Worm (Caenorhabditis elegans): ENCODE measurements around the gene Y73C8C.8.

Y73C8C.8 gene

ce11 chrV:3113751-3114150 lies at the start of gene Y73C8C.8:
Gene Y73C8C.8 (minus strand): TSS chrV:3113851.
- no peak for TF ChIP-seq nhr-12 (tag; optimal IDR thresholded peaks at IDR 0.05)
- no peak for TF ChIP-seq snpc-4 (tag; optimal IDR thresholded peaks at IDR 0.05)
- no peak for TF ChIP-seq ceh-9 (tag; optimal IDR thresholded peaks at IDR 0.05)
- TF ChIP-seq aly-2 (tag; optimal IDR thresholded peaks at IDR 0.05), result no peak
- no peak for TF ChIP-seq zag-1 (tag; optimal IDR thresholded peaks at IDR 0.05)
- TF ChIP-seq daf-12 (tag; optimal IDR thresholded peaks at IDR 0.05), result no peak

ce11 chrV:3163143-3163542 lies 49.5 kb upstream of the Y73C8C.8 start:
- TF ChIP-seq mdl-1 (tag; optimal IDR thresholded peaks at IDR 0.05) (no peak), nhr-23 (tag; optimal IDR thresholded peaks at IDR 0.05) (no peak), elt-3 (tag; optimal IDR thresholded peaks at IDR 0.05) (no peak), hmg-11 (tag; optimal IDR thresholded peaks at IDR 0.05) (no peak), ztf-11 (tag; optimal IDR thresholded peaks at IDR 0.05) (no peak), tbx-2 (tag; optimal IDR thresholded peaks at IDR 0.05) (no peak), fkh-2 (tag; optimal IDR thresholded peaks at IDR 0.05) (no peak)

- TF ChIP-seq nhr-43 (tag; optimal IDR thresholded peaks at IDR 0.05; ENCODE audit: poor library complexity, severe bottlenecking) (no peak), pha-4 (tag; optimal IDR thresholded peaks at IDR 0.05) (no peak), fkh-10 (GFP tag; optimal IDR thresholded peaks at IDR 0.05) (no peak), lsy-12 (tag; optimal IDR thresholded peaks at IDR 0.05) (no peak), nhr-25 (tag; optimal IDR thresholded peaks at IDR 0.05) (no peak)
Observed at ce11 chrV:3162299-3162698, 48.6 kb upstream of the Y73C8C.8 start.

- no peak for TF ChIP-seq pha-4 (tag; optimal IDR thresholded peaks at IDR 0.05)
- no peak for TF ChIP-seq nhr-11 (tag; optimal IDR thresholded peaks at IDR 0.05)
- TF ChIP-seq unc-62 (GFP tag; optimal IDR thresholded peaks at IDR 0.05), result no peak
- TF ChIP-seq lin-39 (tag; optimal IDR thresholded peaks at IDR 0.05), result no peak
- TF ChIP-seq daf-12 (tag; optimal IDR thresholded peaks at IDR 0.05), result no peak
- TF ChIP-seq egl-5 (tag; optimal IDR thresholded peaks at IDR 0.05), result no peak
- TF ChIP-seq ztf-11 (tag; optimal IDR thresholded peaks at IDR 0.05), result no peak
- TF ChIP-seq mdl-1 (tag; optimal IDR thresholded peaks at IDR 0.05), result no peak
- no peak for TF ChIP-seq nhr-237 (tag; optimal IDR thresholded peaks at IDR 0.05)
- no peak for TF ChIP-seq nhr-77 (tag; optimal IDR thresholded peaks at IDR 0.05)
- no peak for TF ChIP-seq eor-1 (tag; optimal IDR thresholded peaks at IDR 0.05)
- no peak for TF ChIP-seq elt-1 (tag; optimal IDR thresholded peaks at IDR 0.05)
- no peak for TF ChIP-seq zag-1 (tag; optimal IDR thresholded peaks at IDR 0.05)
- TF ChIP-seq pqm-1 (tag; optimal IDR thresholded peaks at IDR 0.05), result no peak
- no peak for TF ChIP-seq unc-39 (tag; optimal IDR thresholded peaks at IDR 0.05)
- no peak for TF ChIP-seq fos-1 (tag; optimal IDR thresholded peaks at IDR 0.05)
- no peak for TF ChIP-seq egl-27 (tag; optimal IDR thresholded peaks at IDR 0.05)
- no peak for TF ChIP-seq elt-2 (tag; optimal IDR thresholded peaks at IDR 0.05)
- TF ChIP-seq nhr-43 (tag; optimal IDR thresholded peaks at IDR 0.05; ENCODE audit: poor library complexity, severe bottlenecking), result no peak
- TF ChIP-seq nhr-25 (tag; optimal IDR thresholded peaks at IDR 0.05), result no peak
Observed at ce11 chrV:3159252-3159651, 45.6 kb upstream of the Y73C8C.8 start, which contains the start of gene C36C5.12. Gene C36C5.12 (minus strand): TSS chrV:3159352.

ce11 chrV:3158379-3158778 lies 44.7 kb upstream of the Y73C8C.8 start:
- TF ChIP-seq fkh-2 (tag; optimal IDR thresholded peaks at IDR 0.05) (no peak), elt-3 (tag; optimal IDR thresholded peaks at IDR 0.05) (no peak), daf-12 (tag; optimal IDR thresholded peaks at IDR 0.05) (no peak), ceh-28 (tag; optimal IDR thresholded peaks at IDR 0.05) (no peak), mml-1 (tag; optimal IDR thresholded peaks at IDR 0.05) (no peak), hmg-11 (tag; optimal IDR thresholded peaks at IDR 0.05) (no peak), ZK546.5 (tag; optimal IDR thresholded peaks at IDR 0.05) (no peak), lin-39 (tag; optimal IDR thresholded peaks at IDR 0.05) (no peak), fkh-10 (GFP tag; optimal IDR thresholded peaks at IDR 0.05) (no peak), aly-2 (tag; optimal IDR thresholded peaks at IDR 0.05) (no peak)

ce11 chrV:3156786-3157185 lies 43.1 kb upstream of the Y73C8C.8 start, which contains the start of gene exh-1:
Gene exh-1 (plus strand): TSS chrV:3157086.
- TF ChIP-seq unc-62 (GFP tag; optimal IDR thresholded peaks at IDR 0.05) (no peak), ztf-11 (tag; optimal IDR thresholded peaks at IDR 0.05) (no peak), mml-1 (tag; optimal IDR thresholded peaks at IDR 0.05) (no peak), ceh-82 (tag; optimal IDR thresholded peaks at IDR 0.05) (no peak), nhr-11 (tag; optimal IDR thresholded peaks at IDR 0.05) (no peak)
